Worm (Caenorhabditis elegans): ENCODE data around the gene ZK185.3.

DNA sequence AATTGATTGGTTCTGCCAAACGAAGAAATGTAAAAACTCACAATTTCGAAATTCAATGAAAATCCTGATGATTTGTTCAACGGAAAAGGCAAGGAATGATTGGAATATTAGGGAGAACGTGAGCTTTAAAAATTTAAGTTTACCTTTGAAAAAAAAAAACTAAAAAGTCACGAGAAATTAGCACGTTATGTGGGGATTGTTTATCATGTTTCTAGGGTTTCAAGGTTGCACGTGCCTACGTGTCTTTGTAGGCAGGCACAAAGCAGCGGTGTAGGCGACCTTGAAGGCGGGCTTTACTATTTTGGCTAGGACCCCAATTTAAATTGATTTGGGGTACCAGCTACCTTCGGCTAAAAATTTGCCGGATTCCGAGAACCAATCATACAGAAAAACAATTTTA is 37.1 kb upstream of the ZK185.3 start, which contains the start of gene F28E10.4:
- no peak for TF ChIP-seq dmd-4 (tag; optimal IDR thresholded peaks at IDR 0.05; ENCODE audit: borderline replicate concordance)
- no peak for TF ChIP-seq ceh-34 (tag; optimal IDR thresholded peaks at IDR 0.05)
- no peak for TF ChIP-seq npax-4 (tag; optimal IDR thresholded peaks at IDR 0.05)
- TF ChIP-seq ceh-6 (GFP tag; optimal IDR thresholded peaks at IDR 0.05), result no peak
- no peak for TF ChIP-seq mec-3 (tag; optimal IDR thresholded peaks at IDR 0.05; ENCODE audit: borderline replicate concordance)

All from whole organism, late embryonic.